Worm (Caenorhabditis elegans): ENCODE results near the gene shpk-1.

Gene shpk-1

ce11 chrIII:13644279-13644678 lies 36.5 kb downstream of the shpk-1 start:
- no peak for TF ChIP-seq elt-1 (tag; optimal IDR thresholded peaks at IDR 0.05; ENCODE audit: borderline replicate concordance, insufficient read depth)
- TF ChIP-seq nhr-28 (tag; optimal IDR thresholded peaks at IDR 0.05), result no peak
- TF ChIP-seq cnd-1 (tag; optimal IDR thresholded peaks at IDR 0.05), result no peak
- no peak for TF ChIP-seq nhr-12 (tag; optimal IDR thresholded peaks at IDR 0.05)
- TF ChIP-seq sem-2 (GFP tag; optimal IDR thresholded peaks at IDR 0.05), result no peak
- TF ChIP-seq mep-1 (tag; optimal IDR thresholded peaks at IDR 0.05), result no peak
- no peak for TF ChIP-seq nhr-76 (tag; optimal IDR thresholded peaks at IDR 0.05)

DNA sequence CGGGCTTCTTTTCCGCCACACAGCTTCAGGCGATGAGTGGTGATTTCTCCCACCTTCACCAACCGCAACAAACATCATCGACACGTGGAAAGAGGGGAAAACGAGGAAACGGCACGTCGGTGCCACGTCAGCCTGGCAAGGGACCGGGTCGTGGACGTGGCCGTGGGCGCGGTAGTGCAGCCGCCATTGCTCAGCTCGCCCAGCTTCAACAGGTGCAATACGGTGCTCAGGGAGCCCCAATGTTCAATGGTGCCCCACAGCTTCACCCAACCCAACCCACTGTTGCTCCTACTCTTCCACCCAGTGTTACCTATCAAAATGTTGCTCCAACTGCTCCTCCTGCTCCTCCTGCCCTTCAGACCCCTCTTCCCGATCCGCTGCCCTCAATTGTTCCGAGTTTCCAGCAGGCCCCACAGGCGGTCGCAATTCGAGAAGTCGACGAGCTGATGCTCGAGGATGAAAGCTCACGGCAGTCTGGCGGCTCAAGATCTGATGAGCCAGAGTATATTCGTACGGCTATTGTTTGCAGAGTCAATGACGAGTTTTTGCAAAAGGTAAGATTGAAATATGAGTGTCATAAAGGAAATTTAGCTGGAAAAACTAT lies 38.2 kb downstream of the shpk-1 start:
- TF ChIP-seq cnd-1 (tag; optimal IDR thresholded peaks at IDR 0.05), result no peak
- peak; percentile 3 for TF ChIP-seq drap-1 (GFP tag; optimal IDR thresholded peaks at IDR 0.05)

DNA sequence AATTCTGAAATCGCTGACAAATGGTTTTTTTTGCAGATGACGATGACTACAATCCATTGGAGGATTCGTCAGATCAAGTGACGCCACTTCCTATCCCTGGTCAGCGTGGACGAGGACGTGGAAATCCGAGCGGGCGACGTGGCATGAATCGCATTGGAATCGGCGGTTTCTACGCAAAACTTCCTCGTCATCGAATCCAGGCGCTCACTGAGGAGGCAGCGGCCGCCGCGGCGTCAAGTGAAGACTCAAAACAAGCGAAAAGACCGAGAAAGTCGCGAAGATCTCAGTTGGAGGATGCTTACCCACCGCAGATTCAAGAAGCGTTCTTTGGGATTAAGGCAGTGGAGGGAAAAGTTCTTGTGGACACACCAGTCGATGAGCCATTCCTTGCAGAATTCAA lies 40.7 kb downstream of the shpk-1 start:
- TF ChIP-seq nhr-2 (tag; optimal IDR thresholded peaks at IDR 0.05) (no peak), drap-1 (GFP tag; optimal IDR thresholded peaks at IDR 0.05) (no peak), ces-1 (GFP tag; optimal IDR thresholded peaks at IDR 0.05) (no peak), ham-2 (GFP tag; optimal IDR thresholded peaks at IDR 0.05) (no peak), nhr-12 (tag; optimal IDR thresholded peaks at IDR 0.05) (no peak), mep-1 (tag; optimal IDR thresholded peaks at IDR 0.05) (no peak), mls-2 (tag; optimal IDR thresholded peaks at IDR 0.05) (no peak), nhr-237 (tag; optimal IDR thresholded peaks at IDR 0.05) (no peak), snpc-4 (tag; optimal IDR thresholded peaks at IDR 0.05) (no peak), zip-8 (tag; optimal IDR thresholded peaks at IDR 0.05) (no peak)

DNA sequence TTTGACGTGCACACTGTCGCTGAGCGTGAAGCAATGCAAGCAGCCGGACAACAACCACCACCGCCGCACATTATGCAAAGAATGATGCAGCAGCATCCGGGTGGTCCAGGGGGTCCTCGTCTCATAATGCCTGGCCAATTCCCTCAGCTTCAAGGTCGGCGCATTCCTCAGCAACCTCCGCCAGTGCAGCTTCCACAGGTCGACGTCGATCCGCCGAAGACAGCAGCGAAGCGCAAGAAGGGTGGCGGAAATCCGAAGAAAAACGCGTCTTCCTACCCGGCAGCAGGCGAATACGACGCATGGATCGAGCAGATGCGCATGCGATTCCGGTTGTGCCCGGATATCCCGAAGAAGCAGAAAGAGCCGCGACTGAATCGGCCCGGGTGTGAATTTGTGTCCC lies 43.6 kb downstream of the shpk-1 start:
- TF ChIP-seq unc-62 (GFP tag; optimal IDR thresholded peaks at IDR 0.05), result no peak
- no peak for TF ChIP-seq ham-2 (GFP tag; optimal IDR thresholded peaks at IDR 0.05)
- TF ChIP-seq lsy-2 (tag; optimal IDR thresholded peaks at IDR 0.05), result no peak
- TF ChIP-seq mab-5 (tag; optimal IDR thresholded peaks at IDR 0.05), result no peak
- no peak for TF ChIP-seq ceh-39 (tag; optimal IDR thresholded peaks at IDR 0.05)
- TF ChIP-seq unc-120 (tag; optimal IDR thresholded peaks at IDR 0.05; ENCODE audit: poor library complexity, severe bottlenecking), result no peak
- peak; percentile 5 for TF ChIP-seq sem-2 (GFP tag; optimal IDR thresholded peaks at IDR 0.05)
- no peak for TF ChIP-seq elt-3 (tag; optimal IDR thresholded peaks at IDR 0.05)
- no peak for TF ChIP-seq hlh-1 (tag; optimal IDR thresholded peaks at IDR 0.05)
- no peak for TF ChIP-seq nhr-28 (tag; optimal IDR thresholded peaks at IDR 0.05)
- peak; percentile 7 for TF ChIP-seq lin-32 (GFP tag; optimal IDR thresholded peaks at IDR 0.05)
- TF ChIP-seq nhr-12 (tag; optimal IDR thresholded peaks at IDR 0.05), result no peak

ce11 chrIII:13652010-13652409 lies 44.2 kb downstream of the shpk-1 start:
- no peak for TF ChIP-seq nhr-2 (tag; optimal IDR thresholded peaks at IDR 0.05)
- TF ChIP-seq lin-32 (GFP tag; optimal IDR thresholded peaks at IDR 0.05), result no peak
- TF ChIP-seq unc-120 (tag; optimal IDR thresholded peaks at IDR 0.05; ENCODE audit: poor library complexity, severe bottlenecking), result no peak
- TF ChIP-seq zip-8 (tag; optimal IDR thresholded peaks at IDR 0.05), result no peak
- no peak for TF ChIP-seq mep-1 (tag; optimal IDR thresholded peaks at IDR 0.05)
- TF ChIP-seq elt-1 (tag; optimal IDR thresholded peaks at IDR 0.05; ENCODE audit: borderline replicate concordance, insufficient read depth), result no peak
- TF ChIP-seq ceh-39 (tag; optimal IDR thresholded peaks at IDR 0.05), result no peak

DNA sequence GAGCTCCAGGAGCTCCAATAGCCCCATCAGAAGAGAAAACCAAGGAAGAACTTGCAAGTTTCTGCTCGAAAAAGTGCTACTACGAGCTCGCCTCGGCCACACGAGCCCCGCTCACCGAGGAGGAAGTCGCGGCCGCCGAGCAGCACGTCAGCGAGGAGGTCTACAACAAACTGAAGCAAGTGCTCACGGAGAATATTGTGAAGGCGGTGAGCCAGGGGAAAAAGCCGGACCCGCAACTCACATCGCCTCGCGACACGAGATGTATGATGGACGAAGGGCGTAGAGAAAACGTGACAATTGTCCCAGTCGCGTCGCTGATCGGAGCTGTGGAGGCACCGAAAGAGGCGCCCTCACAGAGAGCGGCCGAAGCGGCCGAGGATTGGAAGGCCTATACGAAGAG lies 44.9 kb downstream of the shpk-1 start:
- TF ChIP-seq elt-1 (tag; optimal IDR thresholded peaks at IDR 0.05; ENCODE audit: borderline replicate concordance, insufficient read depth), result no peak
- TF ChIP-seq nhr-2 (tag; optimal IDR thresholded peaks at IDR 0.05), result no peak
- no peak for TF ChIP-seq drap-1 (GFP tag; optimal IDR thresholded peaks at IDR 0.05)
- TF ChIP-seq mls-2 (tag; optimal IDR thresholded peaks at IDR 0.05), result no peak
- no peak for TF ChIP-seq ham-2 (GFP tag; optimal IDR thresholded peaks at IDR 0.05)
- TF ChIP-seq nhr-76 (tag; optimal IDR thresholded peaks at IDR 0.05), result no peak
- TF ChIP-seq unc-39 (tag; optimal IDR thresholded peaks at IDR 0.05), result no peak
- TF ChIP-seq ceh-43 (GFP tag; optimal IDR thresholded peaks at IDR 0.05), result no peak
- no peak for TF ChIP-seq pha-4 (tag; optimal IDR thresholded peaks at IDR 0.05)
- no peak for TF ChIP-seq nhr-12 (tag; optimal IDR thresholded peaks at IDR 0.05)
- no peak for TF ChIP-seq elt-3 (tag; optimal IDR thresholded peaks at IDR 0.05)
- TF ChIP-seq hlh-1 (tag; optimal IDR thresholded peaks at IDR 0.05), result no peak

DNA sequence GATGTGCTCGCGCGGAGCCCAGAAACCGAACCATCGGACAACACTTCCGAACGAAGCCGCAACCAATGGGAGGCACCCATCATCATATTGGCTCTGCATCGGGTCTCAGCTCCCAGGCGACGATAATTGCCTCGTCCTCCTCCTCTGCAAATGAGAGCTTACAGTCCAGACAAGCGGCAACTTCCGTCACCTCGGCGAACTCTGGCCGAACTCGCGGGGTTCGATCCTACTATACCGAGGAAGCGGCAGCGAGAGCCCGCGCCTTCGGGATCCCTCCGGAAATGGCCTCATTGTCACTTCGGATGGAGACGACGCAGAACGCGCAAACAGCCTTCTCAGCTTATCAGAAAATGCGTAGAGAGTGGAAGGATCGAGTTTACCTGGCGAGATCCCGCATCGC lies 47.1 kb downstream of the shpk-1 start:
- TF ChIP-seq sem-2 (GFP tag; optimal IDR thresholded peaks at IDR 0.05) (peak; percentile 4), ceh-43 (GFP tag; optimal IDR thresholded peaks at IDR 0.05) (no peak)
